Fruit fly (Drosophila melanogaster) whole organism, embryonic: Measurements from ENCODE around the gene CG6901.

Experiments used
- BEAF-32 ChIP-seq: fragments of 200-800 bp; sonication (Bioruptor generic); optimal IDR thresholded peaks from 3 replicates; lab custom pipeline; 2017; ENCODE audit warnings: missing biosample characterization, missing genetic modification characterization, mild to moderate bottlenecking, moderate library complexity, missing genetic modification reagents
- Bgb ChIP-seq: fragments of 200-800 bp; sonication (Bioruptor generic); IDR thresholded peaks from 2 replicates; pipeline ENCODE4 v1.3.6; 2022; ENCODE audit warnings: missing biosample characterization, missing genetic modification characterization; ENCODE audit not compliant: partially characterized antibody
- C15 ChIP-seq: fragments of 200-800 bp; sonication (Bioruptor generic); IDR thresholded peaks from 3 replicates; pipeline ENCODE4 v1.3.6; 2022; ENCODE audit warnings: missing biosample characterization, missing genetic modification characterization
- CG10543 ChIP-seq: fragments of 200-800 bp; sonication (Bioruptor generic); optimal IDR thresholded peaks from 3 replicates; lab custom pipeline; 2017; ENCODE audit warnings: missing biosample characterization, mild to moderate bottlenecking, missing genetic modification characterization, moderate library complexity
- CG12391 ChIP-seq: fragments of 200-800 bp; sonication (Bioruptor generic); optimal IDR thresholded peaks from 3 replicates; lab custom pipeline; 2018; ENCODE audit warnings: missing biosample characterization, mild to moderate bottlenecking, missing genetic modification characterization, moderate library complexity
- CG13287 ChIP-seq: fragments of 200-800 bp; sonication (Bioruptor generic); IDR thresholded peaks from 2 replicates; pipeline ENCODE4 v1.3.6; 2022; ENCODE audit warnings: missing biosample characterization, missing genetic modification characterization; ENCODE audit not compliant: partially characterized antibody
- CG13424 ChIP-seq: fragments of 200-800 bp; sonication (Bioruptor generic); optimal IDR thresholded peaks from 2 replicates; lab custom pipeline; 2019; ENCODE audit warnings: missing biosample characterization, mild to moderate bottlenecking, missing genetic modification characterization, moderate library complexity
- CG13894 ChIP-seq: fragments of 200-800 bp; sonication (Bioruptor generic); optimal IDR thresholded peaks from 3 replicates; lab custom pipeline; 2018; ENCODE audit warnings: missing biosample characterization, mild to moderate bottlenecking, missing genetic modification characterization, moderate library complexity
- CG14014 ChIP-seq: fragments of 200-800 bp; sonication (Bioruptor generic); IDR thresholded peaks from 2 replicates; pipeline ENCODE4 v1.3.6; 2022; ENCODE audit warnings: missing biosample characterization, missing genetic modification characterization
- CG15011 ChIP-seq: fragments of 200-800 bp; sonication (Bioruptor generic); optimal IDR thresholded peaks from 3 replicates; lab custom pipeline; 2018; ENCODE audit warnings: missing biosample characterization, mild to moderate bottlenecking, missing genetic modification characterization
- CG1603 ChIP-seq: fragments of 200-800 bp; sonication (Bioruptor generic); optimal IDR thresholded peaks from 2 replicates; lab custom pipeline; 2019; ENCODE audit warnings: missing biosample characterization, mild to moderate bottlenecking, missing genetic modification characterization, moderate library complexity
- CG17361 ChIP-seq: fragments of 200-800 bp; sonication (Bioruptor generic); IDR thresholded peaks from 3 replicates; pipeline ENCODE4 v1.3.6; 2022; ENCODE audit warnings: missing biosample characterization, missing genetic modification characterization
- CG2199 ChIP-seq: fragments of 200-800 bp; sonication (Bioruptor generic); IDR thresholded peaks from 3 replicates; pipeline ENCODE4 v1.3.6; 2022; ENCODE audit warnings: missing biosample characterization, missing genetic modification characterization
- CG4282 ChIP-seq: fragments of 200-800 bp; sonication (Bioruptor generic); optimal IDR thresholded peaks from 2 replicates; lab custom pipeline; 2016; ENCODE audit warnings: missing biosample characterization, missing genetic modification characterization
- CG6254 ChIP-seq: fragments of 200-800 bp; sonication (Bioruptor generic); optimal IDR thresholded peaks from 3 replicates; lab custom pipeline; 2017; ENCODE audit warnings: mild to moderate bottlenecking, missing biosample characterization, missing genetic modification reagents, missing genetic modification characterization
- CG6654 ChIP-seq: fragments of 200-800 bp; sonication (Bioruptor generic); optimal IDR thresholded peaks from 2 replicates; lab custom pipeline; 2017; ENCODE audit warnings: missing biosample characterization, mild to moderate bottlenecking, missing genetic modification characterization
- CG6689 ChIP-seq: fragments of 200-800 bp; sonication (Bioruptor generic); IDR thresholded peaks from 2 replicates; pipeline ENCODE4 v1.3.6; 2022; ENCODE audit warnings: missing biosample characterization, missing genetic modification characterization
- CG8290 ChIP-seq, 3 experiments: fragments of 200-800 bp; sonication (Bioruptor generic); optimal IDR thresholded peaks; 2 replicates each; lab custom pipeline; 2016 to 2019; ENCODE audit warnings: missing biosample characterization in 3 of 3, missing genetic modification characterization in 3 of 3, mild to moderate bottlenecking in 2 of 3, moderate library complexity in 1 of 3
- D19B ChIP-seq: fragments of 200-800 bp; sonication (Bioruptor generic); optimal IDR thresholded peaks from 2 replicates; lab custom pipeline; 2017; ENCODE audit warnings: missing biosample characterization, mild to moderate bottlenecking, missing genetic modification characterization
- Dp ChIP-seq: fragments of 200-800 bp; sonication (Bioruptor generic); optimal IDR thresholded peaks from 2 replicates; lab custom pipeline; 2018; ENCODE audit warnings: missing biosample characterization, mild to moderate bottlenecking, missing genetic modification characterization, moderate library complexity
- Ets65A ChIP-seq: fragments of 200-800 bp; sonication (Bioruptor generic); peaks from one replicate; lab custom pipeline; 2016; ENCODE audit warnings: missing biosample characterization, missing genetic modification characterization
- Hand ChIP-seq: fragments of 200-800 bp; sonication (Bioruptor generic); optimal IDR thresholded peaks from 2 replicates; lab custom pipeline; 2017; ENCODE audit warnings: mild to moderate bottlenecking, missing biosample characterization, missing genetic modification reagents, missing genetic modification characterization
- HmgZ ChIP-seq: fragments of 200-800 bp; sonication (Bioruptor generic); optimal IDR thresholded peaks from 2 replicates; lab custom pipeline; 2018; ENCODE audit warnings: missing biosample characterization, mild to moderate bottlenecking, missing genetic modification characterization
- Jarid2 ChIP-seq: fragments of 200-800 bp; sonication (Bioruptor generic); optimal IDR thresholded peaks from 3 replicates; lab custom pipeline; 2017; ENCODE audit warnings: mild to moderate bottlenecking, missing biosample characterization, missing genetic modification reagents, missing genetic modification characterization
- Pdp1 ChIP-seq, 2 experiments: fragments of 200-800 bp; sonication (Bioruptor generic); optimal IDR thresholded peaks; 3 replicates each; lab custom pipeline; 2016; ENCODE audit warnings: missing biosample characterization in 2 of 2, missing genetic modification characterization in 2 of 2, mild to moderate bottlenecking in 1 of 2, moderate library complexity in 1 of 2
- Trl ChIP-seq, 3 experiments: fragments of >200 bp in 2 of 3; fragments of 200-800 bp in 1 of 3; sonication (Bioruptor generic) in 1 of 3; optimal IDR thresholded peaks; 2 replicates in 1 of 3; 3 replicates in 2 of 3; lab custom pipeline; 2016 to 2017; ENCODE audit warnings: missing biosample characterization in 1 of 3, missing genetic modification characterization in 1 of 3
- ara ChIP-seq: fragments of 200-800 bp; sonication (Bioruptor generic); IDR thresholded peaks from 2 replicates; pipeline ENCODE4 v1.3.6; 2022; ENCODE audit warnings: missing biosample characterization, missing genetic modification characterization
- cad ChIP-seq: fragments of >200 bp; optimal IDR thresholded peaks from 2 replicates; lab custom pipeline; 2017; ENCODE audit warnings: missing biosample characterization, missing genetic modification characterization
- chinmo ChIP-seq: fragments of 200-800 bp; sonication (Bioruptor generic); IDR thresholded peaks from 4 replicates; pipeline ENCODE4 v1.3.6; 2022; ENCODE audit warnings: missing biosample characterization, missing genetic modification characterization; ENCODE audit not compliant: partially characterized antibody
- ci ChIP-seq: fragments of 200-800 bp; sonication (Bioruptor generic); IDR thresholded peaks from 3 replicates; pipeline ENCODE4 v1.3.6; 2022; ENCODE audit warnings: missing biosample characterization, missing genetic modification characterization
- dati ChIP-seq: fragments of 200-800 bp; sonication (Bioruptor generic); IDR thresholded peaks from 2 replicates; pipeline ENCODE4 v1.3.6; 2022; ENCODE audit warnings: missing biosample characterization, missing genetic modification characterization
- emc ChIP-seq: fragments of 200-800 bp; sonication (Bioruptor generic); optimal IDR thresholded peaks from 2 replicates; lab custom pipeline; 2016; ENCODE audit warnings: missing biosample characterization, missing genetic modification characterization
- ftz-f1 ChIP-seq: fragments of 200-800 bp; sonication (Bioruptor generic); optimal IDR thresholded peaks from 2 replicates; lab custom pipeline; 2016; ENCODE audit warnings: missing biosample characterization, missing genetic modification characterization
- hkb ChIP-seq, 2 experiments: fragments of 200-800 bp in 1 of 2; fragments of >200 bp in 1 of 2; sonication (Bioruptor generic) in 1 of 2; IDR thresholded peaks in 1 of 2; optimal IDR thresholded peaks in 1 of 2; 2 replicates each; pipeline versions ENCODE4 v1.3.6 to Lab custom; 2017 to 2022; ENCODE audit warnings: missing biosample characterization in 1 of 2, missing genetic modification characterization in 1 of 2
- kay ChIP-seq: fragments of 200-800 bp; sonication (Bioruptor generic); optimal IDR thresholded peaks from 2 replicates; lab custom pipeline; 2016; ENCODE audit warnings: missing biosample characterization, missing genetic modification characterization
- lbe ChIP-seq: fragments of 200-800 bp; sonication (Bioruptor generic); optimal IDR thresholded peaks from 2 replicates; lab custom pipeline; 2016; ENCODE audit warnings: missing biosample characterization, mild to moderate bottlenecking, missing genetic modification characterization
- peb ChIP-seq: fragments of 200-800 bp; sonication (Bioruptor generic); IDR thresholded peaks from 2 replicates; pipeline ENCODE4 v1.3.6; 2022; ENCODE audit warnings: missing biosample characterization, missing genetic modification characterization
- stc ChIP-seq: fragments of 200-800 bp; sonication (Bioruptor generic); IDR thresholded peaks from 2 replicates; pipeline ENCODE4 v1.3.6; 2022; ENCODE audit warnings: missing biosample characterization, missing genetic modification characterization
- stwl ChIP-seq: fragments of 200-800 bp; sonication (Bioruptor generic); optimal IDR thresholded peaks from 3 replicates; lab custom pipeline; 2018; ENCODE audit warnings: missing biosample characterization, mild to moderate bottlenecking, missing genetic modification characterization, moderate library complexity
- vfl ChIP-seq: fragments of 200-800 bp; sonication (Bioruptor generic); optimal IDR thresholded peaks from 2 replicates; lab custom pipeline; 2016; ENCODE audit warnings: missing biosample characterization, missing genetic modification characterization
- z ChIP-seq: fragments of 200-800 bp; sonication (Bioruptor generic); IDR thresholded peaks from 3 replicates; pipeline ENCODE4 v1.3.6; 2022; ENCODE audit warnings: missing biosample characterization, missing genetic modification characterization

CG6901 gene

dm6 chr3R:16290242-16290824, 32.9 kb upstream of the CG6901 start:
- TF ChIP-seq z (0 out of 3 replicates have a peak, but pooled peaks have one; percentile 32), CG6654 (GFP tag; lab: Kevin White, UChicago) (peak; percentile 93), cad (GFP tag; lab: Kevin White, UChicago) (peak; percentile 67), ara (no peak), peb (GFP tag; lab: Robert Waterston, UW) (no peak), CG2199 (GFP tag; lab: Robert Waterston, UW) (peak; percentile 17; the same call in 1 of the 3 replicates), dati (GFP tag; lab: Robert Waterston, UW) (0 out of 2 replicates have a peak, but pooled peaks have one; percentile 5), CG15011 (GFP tag; lab: Kevin White, UChicago) (no peak)

- no peak for TF ChIP-seq CG17361 (GFP tag; lab: Robert Waterston, UW)
- TF ChIP-seq Ets65A (GFP tag; lab: Kevin White, UChicago) = peak; percentile 78
- peak; percentile 81 for TF ChIP-seq stwl (tag; lab: Kevin White, UChicago)
- peak; percentile 53 for TF ChIP-seq CG8290 (GFP tag; optimal IDR thresholded peaks at IDR 0.05; lab: Kevin White, UChicago)
- peak in 1 of 2 experiments; percentile 58 for TF ChIP-seq CG8290 (tag; optimal IDR thresholded peaks at IDR 0.05; lab: Kevin White, UChicago)
These were observed 27.6 kb upstream of the CG6901 start for dm6 chr3R:16295513-16296123.

dm6 chr3R:16305185-16305989, 17.8 kb upstream of the CG6901 start, which contains the start of gene Zip89B:
Gene Zip89B (plus strand): TSS chr3R:16305758.
- peak; percentile 48 for TF ChIP-seq CG10543 (GFP tag; lab: Kevin White, UChicago)
- TF ChIP-seq Hand (GFP tag; lab: Kevin White, UChicago) = no peak
- no peak for TF ChIP-seq vfl (GFP tag; lab: Kevin White, UChicago)
- TF ChIP-seq ci (GFP tag; lab: Robert Waterston, UW) = no peak; the same call in 2 of the 3 replicates
- no peak for TF ChIP-seq kay (GFP tag; lab: Kevin White, UChicago)
- peak; percentile 34 for TF ChIP-seq CG1603 (tag; lab: Kevin White, UChicago)
- TF ChIP-seq stc (GFP tag; lab: Robert Waterston, UW) = 0 out of 2 replicates have a peak, but pooled peaks have one; percentile 25
- TF ChIP-seq lbe (GFP tag; lab: Kevin White, UChicago) = no peak
- no peak for TF ChIP-seq CG12391 (tag; lab: Kevin White, UChicago)
- peak; percentile 26; the same call in 1 of the 2 replicates for TF ChIP-seq CG13287 (GFP tag; lab: Robert Waterston, UW)
- TF ChIP-seq CG13894 (tag; lab: Kevin White, UChicago) = no peak
- TF ChIP-seq CG14014 (GFP tag; lab: Robert Waterston, UW) = 0 out of 2 replicates have a peak, but pooled peaks have one; percentile 25
- TF ChIP-seq Trl (optimal IDR thresholded peaks at IDR 0.05; lab: Kevin White, UChicago) = peak; percentile 56 to 81
- TF ChIP-seq Trl (GFP tag; optimal IDR thresholded peaks at IDR 0.05; lab: Kevin White, UChicago) = no peak
- TF ChIP-seq D19B (GFP tag; lab: Kevin White, UChicago) = peak; percentile 10
- peak; percentile 28 for TF ChIP-seq hkb (optimal IDR thresholded peaks at IDR 0.05; lab: Kevin White, UChicago)
- no peak for TF ChIP-seq hkb (GFP tag; IDR thresholded peaks at IDR 0.05; lab: Robert Waterston, UW)
- 0 out of 3 replicates have a peak, but pooled peaks have one; percentile 30 for TF ChIP-seq C15 (GFP tag; lab: Robert Waterston, UW)
- peak; percentile 91 for TF ChIP-seq Jarid2
- TF ChIP-seq CG4282 = no peak
- TF ChIP-seq emc (GFP tag; lab: Kevin White, UChicago) = no peak
- TF ChIP-seq ftz-f1 (GFP tag; lab: Kevin White, UChicago) = peak; percentile 58
- peak in 1 of 2 experiments; percentile 56 for TF ChIP-seq Pdp1 (GFP tag; optimal IDR thresholded peaks at IDR 0.05; lab: Kevin White, UChicago)
- TF ChIP-seq chinmo (GFP tag; lab: Robert Waterston, UW) = 0 out of 4 replicates have a peak, but pooled peaks have one; percentile 51
- no peak for TF ChIP-seq CG6654 (GFP tag; lab: Kevin White, UChicago)
- TF ChIP-seq BEAF-32 (GFP tag; lab: Kevin White, UChicago) = peak; percentile 4
- TF ChIP-seq HmgZ (tag; lab: Kevin White, UChicago) = peak; percentile 46
- peak; percentile 13; the same call in 1 of the 2 replicates for TF ChIP-seq CG6689 (GFP tag; lab: Robert Waterston, UW)
- no peak for TF ChIP-seq CG6254 (GFP tag; lab: Kevin White, UChicago)
- peak; percentile 3 for TF ChIP-seq CG13424 (tag; lab: Kevin White, UChicago)
- TF ChIP-seq Dp = peak; percentile 41
- peak; percentile 27; the same call in 1 of the 2 replicates for TF ChIP-seq Bgb (GFP tag; lab: Robert Waterston, UW)
